Worm (Caenorhabditis elegans) whole organism, L1 larva: ENCODE data around the gene C07G1.15.

Experiments
- ces-1 ChIP-seq: fragments of 150-350 bp; optimal IDR thresholded peaks from 2 replicates; lab custom pipeline; 2014; ENCODE audit warnings: missing biosample characterization, missing genetic modification reagents, missing genetic modification characterization
- nhr-76 ChIP-seq: sonication (generic microtip); optimal IDR thresholded peaks from 2 replicates; lab custom pipeline; 2017; ENCODE audit warnings: missing biosample characterization, missing genetic modification characterization
- tlp-1 ChIP-seq: fragments of 150-350 bp; optimal IDR thresholded peaks from 2 replicates; lab custom pipeline; 2014; ENCODE audit warnings: missing biosample characterization, missing genetic modification characterization
- zag-1 ChIP-seq: fragments of 150-350 bp; optimal IDR thresholded peaks from 2 replicates; lab custom pipeline; 2014; ENCODE audit warnings: missing biosample characterization, missing genetic modification characterization

DNA sequence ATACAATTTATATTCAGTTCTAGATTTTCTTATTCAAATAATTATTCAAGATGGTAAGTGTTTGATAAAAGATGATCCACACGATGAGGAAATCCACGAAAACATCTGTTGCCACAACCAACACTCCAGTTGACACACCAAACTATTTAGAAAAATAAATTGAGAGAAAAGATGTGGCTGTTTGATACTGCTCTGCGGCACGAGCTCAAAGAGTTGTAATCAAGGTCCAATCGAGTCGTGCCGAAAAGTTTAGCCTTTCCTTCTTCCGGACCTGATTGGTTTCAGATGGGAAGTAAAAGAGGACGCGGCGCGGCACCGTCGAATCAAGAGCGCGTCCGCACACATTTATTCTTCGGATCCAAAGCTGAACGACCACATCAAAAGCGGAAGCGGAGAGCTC, 33.2 kb upstream of the C07G1.15 start:
- TF ChIP-seq ces-1 = no peak
- TF ChIP-seq zag-1 (tag; lab: Kevin White, UChicago) = no peak
- no peak for TF ChIP-seq tlp-1 (tag; lab: Kevin White, UChicago)
- TF ChIP-seq nhr-76 (tag; lab: Kevin White, UChicago) = no peak
